Worm (Caenorhabditis elegans) whole organism, L4 larva: ENCODE results near the gene asp-17.

Experiments used
- F37D6.2 ChIP-seq: sonication (generic microtip); optimal IDR thresholded peaks from 2 replicates; lab custom pipeline; 2016; ENCODE audit warnings: mild to moderate bottlenecking, missing genetic modification characterization, missing compliant biosample characterization
- T20F7.1 ChIP-seq: fragments of 200-800 bp; sonication (Bioruptor generic); optimal IDR thresholded peaks from 2 replicates; lab custom pipeline; 2018; ENCODE audit warnings: mild to moderate bottlenecking, missing genetic modification characterization, missing compliant biosample characterization
- ceh-28 ChIP-seq: fragments of 150-350 bp; optimal IDR thresholded peaks from 2 replicates; lab custom pipeline; 2014; ENCODE audit warnings: missing biosample characterization, missing genetic modification reagents, missing genetic modification characterization
- hlh-30 ChIP-seq: sonication (generic microtip); optimal IDR thresholded peaks from 2 replicates; lab custom pipeline; 2017; ENCODE audit warnings: antibody characterized with exemption, mild to moderate bottlenecking, missing genetic modification characterization, missing compliant biosample characterization; ENCODE audit not compliant: insufficient read depth
- saeg-2 ChIP-seq: fragments of 200-800 bp; sonication (Bioruptor generic); IDR thresholded peaks from 2 replicates; pipeline ENCODE4 v1.3.6; 2022; ENCODE audit warnings: missing genetic modification reagents, missing genetic modification characterization, missing compliant biosample characterization
- skn-1 ChIP-seq: fragments of 150-350 bp; optimal IDR thresholded peaks from 2 replicates; lab custom pipeline; 2014; ENCODE audit warnings: missing biosample characterization, missing genetic modification characterization
- snpc-4 ChIP-seq: fragments of 150-350 bp; optimal IDR thresholded peaks from 2 replicates; lab custom pipeline; 2014; ENCODE audit warnings: missing biosample characterization, missing genetic modification characterization

Gene asp-17

DNA sequence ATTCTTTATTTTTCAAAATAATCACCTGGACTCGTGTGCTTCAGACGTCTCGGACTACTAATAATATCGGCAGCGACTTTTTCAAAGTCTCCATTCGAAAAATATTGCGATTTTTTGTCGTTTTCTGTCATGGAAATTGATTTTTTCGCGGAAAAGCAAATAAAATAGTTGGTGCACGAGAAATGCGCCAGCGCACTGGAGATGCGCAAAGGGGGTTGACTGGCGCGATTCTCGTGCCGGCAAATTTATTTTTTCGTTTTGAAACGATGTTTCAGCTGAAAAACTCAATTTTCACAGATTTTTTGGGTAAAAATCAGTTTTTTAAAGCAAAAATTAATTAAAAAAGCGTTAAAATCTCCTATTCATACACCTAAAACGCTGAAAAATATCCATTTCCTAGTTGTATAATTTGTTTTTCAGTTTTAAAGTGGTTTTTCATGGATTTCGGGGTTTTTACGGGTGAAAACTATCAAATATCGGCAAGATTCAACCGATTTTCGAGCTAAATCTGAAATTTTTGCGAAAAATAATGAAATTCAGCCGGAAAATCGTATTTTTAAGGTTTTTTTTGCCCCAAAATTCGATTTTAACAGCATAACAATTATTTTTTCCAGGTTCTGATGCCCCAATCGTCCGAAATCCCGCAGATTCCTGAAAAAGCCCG lies 46.8 kb downstream of the asp-17 start, which contains the start of the genes reps-1 and Y39B6A.37 (continued):
- TF ChIP-seq T20F7.1 (GFP tag; lab: Kevin White, UChicago) (no peak), F37D6.2 (tag; lab: Kevin White, UChicago) (peak; percentile 36), saeg-2 (GFP tag; lab: Robert Waterston, UW) (no peak), hlh-30 (tag; lab: Kevin White, UChicago) (no peak), snpc-4 (tag; lab: Kevin White, UChicago) (no peak)

DNA sequence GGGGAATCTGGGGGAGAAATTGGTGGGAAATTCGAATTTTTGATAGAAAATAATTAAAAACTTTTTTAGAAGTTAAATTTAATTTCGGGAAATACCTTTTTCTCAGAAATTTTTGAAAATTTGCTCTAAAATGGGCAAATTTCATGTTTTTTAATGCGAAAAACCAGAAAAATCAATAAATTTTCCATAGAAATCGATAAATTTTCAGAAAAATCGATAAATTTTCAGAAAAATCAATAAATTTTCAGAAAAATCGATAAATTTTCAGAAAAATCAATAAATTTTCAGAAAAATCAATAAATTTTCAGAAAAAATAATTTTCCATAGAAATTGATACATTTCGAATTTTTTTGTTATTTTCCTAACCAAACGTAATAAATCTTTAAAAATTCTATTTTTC lies 51.0 kb downstream of the asp-17 start:
- TF ChIP-seq skn-1 (no peak), ceh-28 (tag; lab: Kevin White, UChicago) (peak; percentile 71)
- TF ChIP-seq, all 104 proteins: peak for 1
